Fruit fly (Drosophila melanogaster) whole organism, pupa: ENCODE measurements around the gene CG31650.

Source experiments
- CG8301 ChIP-seq: fragments of 200-800 bp; sonication (Bioruptor generic); optimal IDR thresholded peaks from 2 replicates; lab custom pipeline; 2018; ENCODE audit warnings: missing biosample characterization, mild to moderate bottlenecking, missing genetic modification characterization
- EcR ChIP-seq: fragments of 200-800 bp; sonication (Bioruptor generic); optimal IDR thresholded peaks from 3 replicates; lab custom pipeline; 2019; ENCODE audit warnings: missing biosample characterization, missing genetic modification characterization, mild to moderate bottlenecking, moderate library complexity, missing genetic modification reagents
- gl ChIP-seq: fragments of 200-800 bp; sonication (Bioruptor generic); optimal IDR thresholded peaks from 2 replicates; lab custom pipeline; 2018; ENCODE audit warnings: missing biosample characterization, mild to moderate bottlenecking, missing genetic modification characterization

DNA sequence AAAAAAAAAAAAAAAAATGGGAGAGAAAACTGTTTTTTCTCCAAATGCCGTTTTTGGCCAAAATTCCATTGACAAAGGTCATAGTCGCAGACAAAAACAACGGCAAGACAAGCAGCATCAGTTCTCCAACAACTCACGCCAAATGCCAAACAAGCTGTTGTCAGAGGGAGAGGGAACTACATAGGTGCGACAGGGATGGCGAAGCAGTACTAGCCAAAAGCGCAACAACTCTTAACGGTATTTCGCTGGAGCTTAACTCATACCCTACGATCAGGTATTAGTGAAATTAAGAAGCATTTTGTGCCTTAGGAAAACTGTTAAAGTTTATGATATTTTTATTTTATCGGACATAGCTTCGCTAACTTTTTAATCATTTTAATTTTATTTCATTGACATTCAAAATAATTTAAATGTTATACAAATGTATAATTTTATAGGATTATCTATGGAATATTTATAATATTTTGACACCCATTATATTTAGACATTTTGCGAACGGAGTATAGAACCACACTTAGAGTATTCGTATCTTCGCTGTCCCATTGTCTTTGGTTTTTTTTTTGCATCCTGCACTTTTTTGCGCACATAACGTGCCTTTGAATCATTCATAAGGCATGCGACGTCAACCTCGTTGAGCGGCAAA lies 35.8 kb upstream of the CG31650 start:
- peak; percentile 62 for TF ChIP-seq EcR
- peak; percentile 37 for TF ChIP-seq gl (tag; lab: Kevin White, UChicago)
- TF ChIP-seq CG8301 (tag; lab: Kevin White, UChicago): peak; percentile 92
